Worm (Caenorhabditis elegans) whole organism, L2 larva: ENCODE data around the gene mdt-15.

Experiments used
- C34F6.9 ChIP-seq: fragments of 150-350 bp; optimal IDR thresholded peaks from 2 replicates; lab custom pipeline; 2014; ENCODE audit warnings: missing biosample characterization, missing genetic modification characterization
- F13H6.1 ChIP-seq: sonication (generic microtip); optimal IDR thresholded peaks from 2 replicates; lab custom pipeline; 2016; ENCODE audit warnings: missing genetic modification characterization, missing compliant biosample characterization
- R02D3.7 ChIP-seq: fragments of 150-350 bp; optimal IDR thresholded peaks from 2 replicates; lab custom pipeline; 2014; ENCODE audit warnings: missing biosample characterization, missing genetic modification characterization
- ZK546.5 ChIP-seq: sonication (generic microtip); optimal IDR thresholded peaks from 2 replicates; lab custom pipeline; 2017; ENCODE audit warnings: missing biosample characterization, missing genetic modification characterization
- alr-1 ChIP-seq: fragments of 150-350 bp; optimal IDR thresholded peaks from 2 replicates; lab custom pipeline; 2014; ENCODE audit warnings: missing biosample characterization, missing genetic modification characterization
- aly-2 ChIP-seq: fragments of 150-350 bp; optimal IDR thresholded peaks from 2 replicates; lab custom pipeline; 2014; ENCODE audit warnings: missing biosample characterization, missing genetic modification characterization
- blmp-1 ChIP-seq: sonication (generic microtip); optimal IDR thresholded peaks from 2 replicates; lab custom pipeline; 2017; ENCODE audit warnings: missing genetic modification characterization, mild to moderate bottlenecking, missing compliant biosample characterization, antibody characterized with exemption, moderate library complexity; ENCODE audit not compliant: insufficient read depth
- ceh-16 ChIP-seq: fragments of 150-350 bp; optimal IDR thresholded peaks from 2 replicates; lab custom pipeline; 2014; ENCODE audit warnings: missing biosample characterization, missing genetic modification characterization
- crh-2 ChIP-seq: sonication (generic microtip); optimal IDR thresholded peaks from 2 replicates; lab custom pipeline; 2017; ENCODE audit warnings: missing biosample characterization, missing genetic modification characterization
- dmd-4 ChIP-seq: sonication (generic microtip); optimal IDR thresholded peaks from 2 replicates; lab custom pipeline; 2017; ENCODE audit warnings: missing biosample characterization, missing genetic modification characterization
- egl-27 ChIP-seq: sonication (generic microtip); optimal IDR thresholded peaks from 3 replicates; lab custom pipeline; 2017; ENCODE audit warnings: missing biosample characterization, missing genetic modification reagents, missing genetic modification characterization
- elt-1 ChIP-seq: fragments of 150-350 bp; optimal IDR thresholded peaks from 2 replicates; lab custom pipeline; 2014; ENCODE audit warnings: missing biosample characterization, missing genetic modification characterization
- fos-1 ChIP-seq: fragments of 150-350 bp; optimal IDR thresholded peaks from 2 replicates; lab custom pipeline; 2014; ENCODE audit warnings: missing biosample characterization, missing genetic modification characterization
- gmeb-1 ChIP-seq: fragments of 150-350 bp; optimal IDR thresholded peaks from 2 replicates; lab custom pipeline; 2014; ENCODE audit warnings: missing biosample characterization, missing genetic modification characterization
- lin-11 ChIP-seq: fragments of 150-350 bp; sonication (generic microtip); optimal IDR thresholded peaks from 2 replicates; lab custom pipeline; 2014; ENCODE audit warnings: missing biosample characterization, missing genetic modification characterization, inconsistent platforms, mixed read lengths
- lin-13 ChIP-seq: fragments of 150-350 bp; optimal IDR thresholded peaks from 2 replicates; lab custom pipeline; 2014; ENCODE audit warnings: missing biosample characterization, missing genetic modification reagents, missing genetic modification characterization
- lsy-2 ChIP-seq, 2 experiments: fragments of 150-350 bp in 1 of 2; sonication (generic microtip) in 1 of 2; optimal IDR thresholded peaks; 2 replicates each; lab custom pipeline; 2014 to 2017; ENCODE audit warnings: missing biosample characterization in 2 of 2, missing genetic modification characterization in 2 of 2
- mab-5 ChIP-seq: fragments of 150-350 bp; optimal IDR thresholded peaks from 2 replicates; lab custom pipeline; 2014; ENCODE audit warnings: missing biosample characterization, missing genetic modification characterization
- mdl-1 ChIP-seq, 2 experiments: fragments of 150-350 bp in 1 of 2; sonication (generic microtip) in 1 of 2; optimal IDR thresholded peaks; 2 replicates each; lab custom pipeline; 2017; ENCODE audit warnings: missing biosample characterization in 2 of 2, missing genetic modification characterization in 2 of 2
- nhr-11 ChIP-seq: fragments of 150-350 bp; optimal IDR thresholded peaks from 2 replicates; lab custom pipeline; 2014; ENCODE audit warnings: missing biosample characterization, missing genetic modification characterization
- nhr-129 ChIP-seq: fragments of 150-350 bp; optimal IDR thresholded peaks from 2 replicates; lab custom pipeline; 2014; ENCODE audit warnings: missing biosample characterization, missing genetic modification characterization
- nhr-21 ChIP-seq: fragments of 150-350 bp; optimal IDR thresholded peaks from 2 replicates; lab custom pipeline; 2014; ENCODE audit warnings: missing biosample characterization, missing genetic modification characterization
- nhr-23 ChIP-seq: fragments of 150-350 bp; optimal IDR thresholded peaks from 2 replicates; lab custom pipeline; 2014; ENCODE audit warnings: missing biosample characterization, missing genetic modification reagents, missing genetic modification characterization
- nhr-237 ChIP-seq: fragments of 150-350 bp; optimal IDR thresholded peaks from 2 replicates; lab custom pipeline; 2014; ENCODE audit warnings: missing biosample characterization, missing genetic modification characterization
- nhr-25 ChIP-seq: fragments of 150-350 bp; sonication (generic microtip); optimal IDR thresholded peaks from 3 replicates; lab custom pipeline; 2014; ENCODE audit warnings: missing biosample characterization, missing genetic modification characterization
- nhr-6 ChIP-seq: fragments of 150-350 bp; optimal IDR thresholded peaks from 2 replicates; lab custom pipeline; 2014; ENCODE audit warnings: missing biosample characterization, missing genetic modification characterization
- nhr-77 ChIP-seq: fragments of 150-350 bp; optimal IDR thresholded peaks from 2 replicates; lab custom pipeline; 2014; ENCODE audit warnings: missing biosample characterization, missing genetic modification characterization
- sem-4 ChIP-seq: fragments of 150-350 bp; optimal IDR thresholded peaks from 2 replicates; lab custom pipeline; 2014; ENCODE audit warnings: missing biosample characterization, missing genetic modification reagents, missing genetic modification characterization
- skn-1 ChIP-seq: sonication (generic microtip); optimal IDR thresholded peaks from 2 replicates; lab custom pipeline; 2017; ENCODE audit warnings: missing biosample characterization, missing genetic modification characterization
- sma-3 ChIP-seq: sonication (generic microtip); optimal IDR thresholded peaks from 2 replicates; lab custom pipeline; 2016; ENCODE audit warnings: missing genetic modification reagents, missing genetic modification characterization, missing compliant biosample characterization
- sma-9 ChIP-seq, 2 experiments: fragments of 150-350 bp in 1 of 2; sonication (generic microtip) in 1 of 2; optimal IDR thresholded peaks; 2 replicates each; lab custom pipeline; 2014 to 2016; ENCODE audit warnings: missing genetic modification characterization in 2 of 2, mild to moderate bottlenecking in 1 of 2, missing biosample characterization in 1 of 2, missing compliant biosample characterization in 1 of 2, missing genetic modification reagents in 1 of 2, moderate library complexity in 1 of 2
- snpc-4 ChIP-seq: fragments of 150-350 bp; optimal IDR thresholded peaks from 2 replicates; lab custom pipeline; 2014; ENCODE audit warnings: missing biosample characterization, missing genetic modification characterization
- unc-39 ChIP-seq: fragments of 150-350 bp; optimal IDR thresholded peaks from 2 replicates; lab custom pipeline; 2014; ENCODE audit warnings: missing biosample characterization, missing genetic modification characterization
- unc-55 ChIP-seq: fragments of 150-350 bp; sonication (generic microtip); optimal IDR thresholded peaks from 3 replicates; lab custom pipeline; 2014; ENCODE audit warnings: missing biosample characterization, missing genetic modification reagents, missing genetic modification characterization
- unc-62 ChIP-seq: fragments of 150-350 bp; optimal IDR thresholded peaks from 2 replicates; lab custom pipeline; 2014; ENCODE audit warnings: missing biosample characterization, missing genetic modification reagents, missing genetic modification characterization
- zag-1 ChIP-seq: fragments of 150-350 bp; optimal IDR thresholded peaks from 2 replicates; lab custom pipeline; 2014; ENCODE audit warnings: missing biosample characterization, missing genetic modification characterization
- ztf-1 ChIP-seq: fragments of 200-800 bp; sonication (Bioruptor generic); conservative IDR thresholded peaks from 2 replicates; pipeline ENCODE4 v1.3.6; 2022; ENCODE audit warnings: missing genetic modification characterization, missing compliant biosample characterization
- ztf-4 ChIP-seq: fragments of 150-350 bp; optimal IDR thresholded peaks from 2 replicates; lab custom pipeline; 2014; ENCODE audit warnings: missing biosample characterization, missing genetic modification characterization

The mdt-15 gene

ce11 chrIII:5874263-5874662 lies 40.7 kb upstream of the mdt-15 start (continued):
- TF ChIP-seq nhr-237 (tag; lab: Kevin White, UChicago) (no peak), lsy-2 (tag; optimal IDR thresholded peaks at IDR 0.05; lab: Kevin White, UChicago) (peak in 1 of 2 experiments; percentile 56), lin-11 (no peak), nhr-77 (tag; lab: Kevin White, UChicago) (no peak), sma-3 (GFP tag; lab: Kevin White, UChicago) (peak; percentile 79)

- TF ChIP-seq nhr-129 (tag; lab: Kevin White, UChicago) (peak; percentile 67), mdl-1 (tag; optimal IDR thresholded peaks at IDR 0.05; lab: Kevin White, UChicago) (no peak)
These were observed 38.7 kb upstream of the mdt-15 start for ce11 chrIII:5872288-5872687.

ce11 chrIII:5871760-5872159 lies 38.2 kb upstream of the mdt-15 start, which contains the start of the genes F01F1.11 and F01F1.3:
F01F1.11 (minus strand) TSS chrIII:5871877.
F01F1.3 (plus strand) TSS chrIII:5871938.
- TF ChIP-seq lin-11: peak; percentile 52
- peak; percentile 84 for TF ChIP-seq unc-55 (GFP tag; lab: Kevin White, UChicago)
- TF ChIP-seq skn-1: no peak
- no peak for TF ChIP-seq aly-2 (tag; lab: Kevin White, UChicago)
- peak; percentile 8 for TF ChIP-seq sem-4
- TF ChIP-seq ztf-4 (tag; lab: Kevin White, UChicago): peak; percentile 5
- TF ChIP-seq elt-1 (tag; lab: Kevin White, UChicago): no peak
- no peak for TF ChIP-seq ceh-16 (tag; lab: Kevin White, UChicago)
- peak; percentile 88 for TF ChIP-seq sma-9 (GFP tag; optimal IDR thresholded peaks at IDR 0.05; lab: Kevin White, UChicago)
- no peak for TF ChIP-seq sma-9 (tag; optimal IDR thresholded peaks at IDR 0.05; lab: Kevin White, UChicago)
- peak; percentile 95 for TF ChIP-seq gmeb-1 (tag; lab: Kevin White, UChicago)
- TF ChIP-seq nhr-21 (tag; lab: Kevin White, UChicago): peak; percentile 76
- TF ChIP-seq nhr-6: peak; percentile 52
- TF ChIP-seq F13H6.1: peak; percentile 79
- no peak for TF ChIP-seq ztf-1 (GFP tag; lab: Robert Waterston, UW)
- no peak for TF ChIP-seq nhr-11 (tag; lab: Kevin White, UChicago)
- TF ChIP-seq sma-3 (GFP tag; lab: Kevin White, UChicago): peak; percentile 88
- peak; percentile 69 for TF ChIP-seq lin-13 (GFP tag; lab: Kevin White, UChicago)
- no peak for TF ChIP-seq dmd-4
- TF ChIP-seq lsy-2 (tag; optimal IDR thresholded peaks at IDR 0.05; lab: Kevin White, UChicago): peak; percentile 48 to 90
- TF ChIP-seq C34F6.9: peak; percentile 60
- peak; percentile 30 for TF ChIP-seq snpc-4 (tag; lab: Kevin White, UChicago)
- TF ChIP-seq nhr-77 (tag; lab: Kevin White, UChicago): peak; percentile 11
- no peak for TF ChIP-seq ZK546.5 (tag; lab: Kevin White, UChicago)
- peak; percentile 82 for TF ChIP-seq crh-2 (tag; lab: Kevin White, UChicago)
- TF ChIP-seq blmp-1 (tag; lab: Kevin White, UChicago): peak; percentile 25
- peak; percentile 68 for TF ChIP-seq egl-27 (tag; lab: Kevin White, UChicago)
- peak; percentile 40 for TF ChIP-seq nhr-129 (tag; lab: Kevin White, UChicago)
- TF ChIP-seq nhr-25: peak; percentile 77
- peak; percentile 33 for TF ChIP-seq fos-1

- TF ChIP-seq unc-55 (GFP tag; lab: Kevin White, UChicago) (no peak), nhr-11 (tag; lab: Kevin White, UChicago) (no peak), unc-62 (no peak), nhr-23 (no peak), snpc-4 (tag; lab: Kevin White, UChicago) (no peak), ztf-4 (tag; lab: Kevin White, UChicago) (no peak), mab-5 (tag; lab: Kevin White, UChicago) (no peak)
These were observed 35.9 kb upstream of the mdt-15 start, which contains the start of gene F01F1.15 for ce11 chrIII:5869429-5869828. F01F1.15 (minus strand) TSS chrIII:5869529.

ce11 chrIII:5868401-5868800 lies 34.9 kb upstream of the mdt-15 start, which contains the start of gene eng-1:
eng-1 (minus strand) TSS chrIII:5868501.
- TF ChIP-seq alr-1 (tag; lab: Kevin White, UChicago) (no peak), lsy-2 (tag; optimal IDR thresholded peaks at IDR 0.05; lab: Kevin White, UChicago) (no peak), R02D3.7 (tag; lab: Kevin White, UChicago) (no peak), lin-11 (no peak), lin-13 (GFP tag; lab: Kevin White, UChicago) (no peak), unc-62 (no peak), unc-39 (no peak), zag-1 (tag; lab: Kevin White, UChicago) (no peak)
